Worm (Caenorhabditis elegans) whole organism, late embryonic: ENCODE data around the gene ugt-39.

Experiments
- ama-1 ChIP-seq: fragments of 150-350 bp; optimal IDR thresholded peaks from 2 replicates; lab custom pipeline; 2014
- dmd-4 ChIP-seq: sonication (generic microtip); optimal IDR thresholded peaks from 2 replicates; lab custom pipeline; 2016; ENCODE audit warnings: borderline replicate concordance, missing genetic modification characterization, missing compliant biosample characterization
- elt-2 ChIP-seq: sonication (generic microtip); optimal IDR thresholded peaks from 2 replicates; lab custom pipeline; 2016; ENCODE audit warnings: missing genetic modification reagents, missing genetic modification characterization, missing compliant biosample characterization
- fkh-10 ChIP-seq: fragments of 150-350 bp; optimal IDR thresholded peaks from 2 replicates; lab custom pipeline; 2014; ENCODE audit warnings: missing biosample characterization, missing genetic modification reagents, missing genetic modification characterization
- tbx-2 ChIP-seq: sonication (generic microtip); optimal IDR thresholded peaks from 2 replicates; lab custom pipeline; 2016; ENCODE audit warnings: missing genetic modification characterization, missing compliant biosample characterization
- unc-86 ChIP-seq: sonication (generic microtip); optimal IDR thresholded peaks from 2 replicates; lab custom pipeline; 2016; ENCODE audit warnings: missing genetic modification characterization, missing compliant biosample characterization

ce11 chrV:7156079-7156478 lies 863 bp upstream of the ugt-39 start, which contains the start of gene F10D2.10:
- TF ChIP-seq elt-2 (tag; lab: Kevin White, UChicago) (no peak), fkh-10 (no peak), ama-1 (no peak), unc-86 (tag; lab: Kevin White, UChicago) (no peak), tbx-2 (tag; lab: Kevin White, UChicago) (no peak), dmd-4 (tag; lab: Kevin White, UChicago) (no peak)
